Worm (Caenorhabditis elegans) whole organism, L2 larva: ENCODE measurements around the gene mog-2.

Experiments used
- C34F6.9 ChIP-seq: fragments of 150-350 bp; optimal IDR thresholded peaks from 2 replicates; lab custom pipeline; 2014; ENCODE audit warnings: missing biosample characterization, missing genetic modification characterization
- F13H6.1 ChIP-seq: sonication (generic microtip); optimal IDR thresholded peaks from 2 replicates; lab custom pipeline; 2016; ENCODE audit warnings: missing genetic modification characterization, missing compliant biosample characterization
- R02D3.7 ChIP-seq: fragments of 150-350 bp; optimal IDR thresholded peaks from 2 replicates; lab custom pipeline; 2014; ENCODE audit warnings: missing biosample characterization, missing genetic modification characterization
- alr-1 ChIP-seq: fragments of 150-350 bp; optimal IDR thresholded peaks from 2 replicates; lab custom pipeline; 2014; ENCODE audit warnings: missing biosample characterization, missing genetic modification characterization
- aly-2 ChIP-seq: fragments of 150-350 bp; optimal IDR thresholded peaks from 2 replicates; lab custom pipeline; 2014; ENCODE audit warnings: missing biosample characterization, missing genetic modification characterization
- ama-1 ChIP-seq: fragments of 150-350 bp; optimal IDR thresholded peaks from 2 replicates; lab custom pipeline; 2018; ENCODE audit warnings: inconsistent platforms
- blmp-1 ChIP-seq: sonication (generic microtip); optimal IDR thresholded peaks from 2 replicates; lab custom pipeline; 2017; ENCODE audit warnings: missing genetic modification characterization, mild to moderate bottlenecking, missing compliant biosample characterization, antibody characterized with exemption, moderate library complexity; ENCODE audit not compliant: insufficient read depth
- ceh-16 ChIP-seq: fragments of 150-350 bp; optimal IDR thresholded peaks from 2 replicates; lab custom pipeline; 2014; ENCODE audit warnings: missing biosample characterization, missing genetic modification characterization
- ceh-82 ChIP-seq: fragments of 150-350 bp; optimal IDR thresholded peaks from 2 replicates; lab custom pipeline; 2014; ENCODE audit warnings: missing biosample characterization, missing genetic modification characterization
- crh-2 ChIP-seq: sonication (generic microtip); optimal IDR thresholded peaks from 2 replicates; lab custom pipeline; 2017; ENCODE audit warnings: missing biosample characterization, missing genetic modification characterization
- dmd-4 ChIP-seq: sonication (generic microtip); optimal IDR thresholded peaks from 2 replicates; lab custom pipeline; 2017; ENCODE audit warnings: missing biosample characterization, missing genetic modification characterization
- egl-27 ChIP-seq: sonication (generic microtip); optimal IDR thresholded peaks from 3 replicates; lab custom pipeline; 2017; ENCODE audit warnings: missing biosample characterization, missing genetic modification reagents, missing genetic modification characterization
- fos-1 ChIP-seq: fragments of 150-350 bp; optimal IDR thresholded peaks from 2 replicates; lab custom pipeline; 2014; ENCODE audit warnings: missing biosample characterization, missing genetic modification characterization
- lin-11 ChIP-seq: fragments of 150-350 bp; sonication (generic microtip); optimal IDR thresholded peaks from 2 replicates; lab custom pipeline; 2014; ENCODE audit warnings: missing biosample characterization, missing genetic modification characterization, inconsistent platforms, mixed read lengths
- lin-13 ChIP-seq: fragments of 150-350 bp; optimal IDR thresholded peaks from 2 replicates; lab custom pipeline; 2014; ENCODE audit warnings: missing biosample characterization, missing genetic modification reagents, missing genetic modification characterization
- lin-39 ChIP-seq: fragments of 150-350 bp; optimal IDR thresholded peaks from 2 replicates; lab custom pipeline; 2014; ENCODE audit warnings: missing biosample characterization, missing genetic modification reagents, missing genetic modification characterization
- lsy-2 ChIP-seq, 2 experiments: fragments of 150-350 bp in 1 of 2; sonication (generic microtip) in 1 of 2; optimal IDR thresholded peaks; 2 replicates each; lab custom pipeline; 2014 to 2017; ENCODE audit warnings: missing biosample characterization in 2 of 2, missing genetic modification characterization in 2 of 2
- mab-5 ChIP-seq: fragments of 150-350 bp; optimal IDR thresholded peaks from 2 replicates; lab custom pipeline; 2014; ENCODE audit warnings: missing biosample characterization, missing genetic modification characterization
- mbf-1 ChIP-seq: sonication (generic microtip); optimal IDR thresholded peaks from 2 replicates; lab custom pipeline; 2017; ENCODE audit warnings: missing biosample characterization, missing genetic modification characterization
- mdl-1 ChIP-seq, 2 experiments: fragments of 150-350 bp in 1 of 2; sonication (generic microtip) in 1 of 2; optimal IDR thresholded peaks; 2 replicates each; lab custom pipeline; 2017; ENCODE audit warnings: missing biosample characterization in 2 of 2, missing genetic modification characterization in 2 of 2
- nhr-11 ChIP-seq: fragments of 150-350 bp; optimal IDR thresholded peaks from 2 replicates; lab custom pipeline; 2014; ENCODE audit warnings: missing biosample characterization, missing genetic modification characterization
- nhr-21 ChIP-seq: fragments of 150-350 bp; optimal IDR thresholded peaks from 2 replicates; lab custom pipeline; 2014; ENCODE audit warnings: missing biosample characterization, missing genetic modification characterization
- nhr-23 ChIP-seq: fragments of 150-350 bp; optimal IDR thresholded peaks from 2 replicates; lab custom pipeline; 2014; ENCODE audit warnings: missing biosample characterization, missing genetic modification reagents, missing genetic modification characterization
- nhr-237 ChIP-seq: fragments of 150-350 bp; optimal IDR thresholded peaks from 2 replicates; lab custom pipeline; 2014; ENCODE audit warnings: missing biosample characterization, missing genetic modification characterization
- nhr-25 ChIP-seq: fragments of 150-350 bp; sonication (generic microtip); optimal IDR thresholded peaks from 3 replicates; lab custom pipeline; 2014; ENCODE audit warnings: missing biosample characterization, missing genetic modification characterization
- nhr-6 ChIP-seq: fragments of 150-350 bp; optimal IDR thresholded peaks from 2 replicates; lab custom pipeline; 2014; ENCODE audit warnings: missing biosample characterization, missing genetic modification characterization
- peb-1 ChIP-seq: fragments of 150-350 bp; optimal IDR thresholded peaks from 2 replicates; lab custom pipeline; 2014; ENCODE audit warnings: missing biosample characterization, missing genetic modification characterization
- sem-4 ChIP-seq: fragments of 150-350 bp; optimal IDR thresholded peaks from 2 replicates; lab custom pipeline; 2014; ENCODE audit warnings: missing biosample characterization, missing genetic modification reagents, missing genetic modification characterization
- skn-1 ChIP-seq: sonication (generic microtip); optimal IDR thresholded peaks from 2 replicates; lab custom pipeline; 2017; ENCODE audit warnings: missing biosample characterization, missing genetic modification characterization
- sma-3 ChIP-seq: sonication (generic microtip); optimal IDR thresholded peaks from 2 replicates; lab custom pipeline; 2016; ENCODE audit warnings: missing genetic modification reagents, missing genetic modification characterization, missing compliant biosample characterization
- sma-9 ChIP-seq, 2 experiments: fragments of 150-350 bp in 1 of 2; sonication (generic microtip) in 1 of 2; optimal IDR thresholded peaks; 2 replicates each; lab custom pipeline; 2014 to 2016; ENCODE audit warnings: missing genetic modification characterization in 2 of 2, mild to moderate bottlenecking in 1 of 2, missing biosample characterization in 1 of 2, missing compliant biosample characterization in 1 of 2, missing genetic modification reagents in 1 of 2, moderate library complexity in 1 of 2
- unc-39 ChIP-seq: fragments of 150-350 bp; optimal IDR thresholded peaks from 2 replicates; lab custom pipeline; 2014; ENCODE audit warnings: missing biosample characterization, missing genetic modification characterization
- unc-55 ChIP-seq: fragments of 150-350 bp; sonication (generic microtip); optimal IDR thresholded peaks from 3 replicates; lab custom pipeline; 2014; ENCODE audit warnings: missing biosample characterization, missing genetic modification reagents, missing genetic modification characterization
- unc-62 ChIP-seq: fragments of 150-350 bp; optimal IDR thresholded peaks from 2 replicates; lab custom pipeline; 2014; ENCODE audit warnings: missing biosample characterization, missing genetic modification reagents, missing genetic modification characterization
- zag-1 ChIP-seq: fragments of 150-350 bp; optimal IDR thresholded peaks from 2 replicates; lab custom pipeline; 2014; ENCODE audit warnings: missing biosample characterization, missing genetic modification characterization
- ztf-1 ChIP-seq: fragments of 200-800 bp; sonication (Bioruptor generic); conservative IDR thresholded peaks from 2 replicates; pipeline ENCODE4 v1.3.6; 2022; ENCODE audit warnings: missing genetic modification characterization, missing compliant biosample characterization
- ztf-11 ChIP-seq: sonication (generic microtip); optimal IDR thresholded peaks from 2 replicates; lab custom pipeline; 2017; ENCODE audit warnings: missing biosample characterization, missing genetic modification characterization
- ztf-4 ChIP-seq: fragments of 150-350 bp; optimal IDR thresholded peaks from 2 replicates; lab custom pipeline; 2014; ENCODE audit warnings: missing biosample characterization, missing genetic modification characterization

Gene mog-2

DNA sequence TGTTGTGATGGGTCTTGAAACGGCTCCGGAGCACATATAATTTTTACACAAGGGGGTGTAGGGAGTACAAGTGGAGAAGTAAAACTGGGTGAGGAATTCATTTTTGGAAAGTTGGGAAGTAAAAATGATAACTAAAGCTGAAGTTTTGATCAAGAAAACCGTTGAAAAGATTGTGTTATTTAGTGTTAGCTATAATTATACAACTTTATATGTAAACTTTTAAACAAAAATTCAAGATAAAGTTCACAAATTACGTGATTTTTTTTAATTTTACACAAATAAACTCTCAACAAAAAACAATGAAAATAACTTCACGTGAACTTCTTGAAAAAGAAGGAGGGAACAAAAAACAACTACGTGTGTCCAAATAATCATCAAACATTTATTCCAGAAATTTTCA lies 31.1 kb downstream of the mog-2 start, which contains the start of the genes H20J04.7 and H20J04.1:
Gene H20J04.7 (minus strand): TSS at position 101 of the 400 bp plus-strand sequence.
Gene H20J04.1 (plus strand): TSS at position 397 of the 400 bp plus-strand sequence.
- TF ChIP-seq nhr-23 (tag; lab: Kevin White, UChicago) = no peak

DNA sequence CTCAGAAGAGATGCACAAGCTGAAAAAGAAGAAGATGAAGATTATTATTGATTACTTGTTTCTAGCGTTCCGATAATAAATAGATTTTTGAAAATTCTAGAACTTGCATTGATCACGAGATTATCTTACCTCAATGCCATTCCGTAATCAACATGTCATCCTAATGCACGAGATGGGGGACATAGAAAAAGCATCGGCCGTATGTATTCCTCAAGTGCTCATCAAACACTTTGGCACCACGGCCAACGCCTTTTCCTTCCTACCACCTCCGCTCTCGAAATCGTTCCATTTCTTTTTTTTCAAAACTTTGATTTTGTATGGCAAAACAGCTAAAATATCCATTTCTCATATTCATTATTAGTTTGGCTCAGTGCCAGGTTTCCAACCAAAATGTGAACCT lies 34.6 kb downstream of the mog-2 start, which contains the start of gene lat-2:
Gene lat-2 (plus strand): TSS at position 301 of the 400 bp plus-strand sequence.
- TF ChIP-seq alr-1 (tag; lab: Kevin White, UChicago) = no peak

DNA sequence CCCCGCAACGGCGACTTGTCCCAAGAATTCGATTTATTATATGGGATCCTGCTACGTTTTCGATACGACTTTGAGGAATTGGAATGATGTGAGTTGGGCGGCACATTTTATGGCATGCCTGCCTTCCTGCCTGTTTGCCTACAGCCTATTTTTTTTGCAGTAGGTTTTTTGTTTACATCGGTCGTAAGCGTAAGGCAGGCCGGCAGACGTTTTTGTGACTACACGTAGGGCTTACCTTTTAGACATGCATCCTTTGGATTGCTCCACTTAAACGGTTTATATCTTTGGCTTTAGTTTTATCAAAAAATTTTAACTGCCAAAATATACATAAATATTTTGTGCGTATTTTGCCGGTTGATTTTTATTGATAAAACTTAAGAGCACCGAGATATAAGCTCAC lies 35.1 kb downstream of the mog-2 start:
- TF ChIP-seq ama-1 (lab: Kevin White, UChicago) (no peak), ceh-82 (no peak), zag-1 (tag; lab: Kevin White, UChicago) (no peak), blmp-1 (tag; lab: Kevin White, UChicago) (no peak), sma-3 (GFP tag; lab: Kevin White, UChicago) (no peak), sem-4 (tag; lab: Kevin White, UChicago) (no peak), lsy-2 (tag; optimal IDR thresholded peaks at IDR 0.05; lab: Kevin White, UChicago) (no peak), egl-27 (tag; lab: Kevin White, UChicago) (no peak), nhr-237 (tag; lab: Kevin White, UChicago) (no peak), C34F6.9 (tag; lab: Kevin White, UChicago) (no peak), ztf-4 (tag; lab: Kevin White, UChicago) (no peak), alr-1 (tag; lab: Kevin White, UChicago) (no peak), peb-1 (tag; lab: Kevin White, UChicago) (no peak), mdl-1 (tag; optimal IDR thresholded peaks at IDR 0.05; lab: Kevin White, UChicago) (no peak), nhr-11 (tag; lab: Kevin White, UChicago) (no peak), R02D3.7 (tag; lab: Kevin White, UChicago) (no peak), nhr-21 (tag; lab: Kevin White, UChicago) (no peak), ztf-1 (GFP tag; lab: Robert Waterston, UW) (no peak), ceh-16 (tag; lab: Kevin White, UChicago) (no peak)

DNA sequence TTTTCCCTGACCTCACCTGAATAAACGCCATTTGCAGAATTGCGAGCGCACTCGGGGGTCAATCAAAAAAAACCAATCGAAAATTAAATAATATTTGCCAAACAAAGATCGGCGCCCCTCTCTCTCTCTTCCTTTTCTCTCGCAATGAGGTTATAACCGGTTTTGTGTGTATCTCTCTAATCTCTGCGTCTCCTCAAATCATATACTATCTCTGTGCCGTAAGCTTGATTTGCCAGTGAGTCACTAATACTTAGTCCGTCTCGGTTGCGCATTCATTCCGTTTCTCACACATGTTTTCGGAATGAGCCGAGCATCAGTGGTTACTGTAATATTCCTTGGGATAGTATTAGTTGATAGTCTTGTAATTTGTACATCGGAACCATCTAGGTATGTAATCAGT lies 37.9 kb downstream of the mog-2 start:
- no peak for TF ChIP-seq lin-39 (tag; lab: Kevin White, UChicago)
- no peak for TF ChIP-seq unc-39 (tag; lab: Kevin White, UChicago)
- TF ChIP-seq fos-1 (tag; lab: Kevin White, UChicago) = peak; percentile 37
- TF ChIP-seq sma-3 (GFP tag; lab: Kevin White, UChicago) = peak; percentile 25
- no peak for TF ChIP-seq ama-1 (lab: Kevin White, UChicago)
- no peak for TF ChIP-seq dmd-4
- no peak for TF ChIP-seq ztf-1 (GFP tag; lab: Robert Waterston, UW)
- TF ChIP-seq F13H6.1 = peak; percentile 41

DNA sequence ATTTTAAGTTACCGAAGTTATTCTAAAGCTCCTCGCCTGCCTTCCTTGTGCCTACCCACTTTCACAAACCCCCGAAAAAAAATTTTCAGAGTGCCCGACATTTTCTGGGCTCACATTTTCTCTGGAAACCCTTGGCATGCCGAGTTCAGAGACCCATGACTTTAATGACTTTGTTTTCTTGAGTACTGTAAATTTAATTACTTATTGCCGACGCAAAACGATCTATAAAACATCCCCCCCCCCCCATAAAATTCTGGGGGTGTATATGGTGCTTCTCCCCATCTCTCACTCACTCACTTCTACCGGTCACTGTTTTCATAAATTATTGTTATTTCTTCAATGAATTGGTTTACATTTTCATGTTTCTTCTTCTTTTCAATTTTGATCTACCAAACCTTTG lies 43.8 kb downstream of the mog-2 start, which contains the start of gene try-9:
Gene try-9 (plus strand): TSS at position 301 of the 400 bp plus-strand sequence.
- no peak for TF ChIP-seq mab-5 (tag; lab: Kevin White, UChicago)
- no peak for TF ChIP-seq sma-9 (GFP tag; optimal IDR thresholded peaks at IDR 0.05; lab: Kevin White, UChicago)
- TF ChIP-seq sma-9 (tag; optimal IDR thresholded peaks at IDR 0.05; lab: Kevin White, UChicago) = no peak
- no peak for TF ChIP-seq fos-1 (tag; lab: Kevin White, UChicago)
- no peak for TF ChIP-seq ceh-82
- TF ChIP-seq ztf-1 (GFP tag; lab: Robert Waterston, UW) = no peak
- no peak for TF ChIP-seq aly-2 (tag; lab: Kevin White, UChicago)
- TF ChIP-seq skn-1 = no peak
- TF ChIP-seq unc-62 (GFP tag; lab: Kevin White, UChicago) = no peak
- TF ChIP-seq unc-39 (tag; lab: Kevin White, UChicago) = no peak
- TF ChIP-seq unc-55 = no peak
- TF ChIP-seq nhr-6 (tag; lab: Kevin White, UChicago) = no peak
- TF ChIP-seq lin-13 = no peak
- no peak for TF ChIP-seq crh-2 (tag; lab: Kevin White, UChicago)
- TF ChIP-seq sem-4 (tag; lab: Kevin White, UChicago) = no peak
- no peak for TF ChIP-seq nhr-25 (tag; lab: Kevin White, UChicago)
- TF ChIP-seq nhr-237 (tag; lab: Kevin White, UChicago) = no peak
- no peak for TF ChIP-seq lin-11 (tag; lab: Kevin White, UChicago)
- TF ChIP-seq mbf-1 (tag; lab: Kevin White, UChicago) = no peak
- no peak for TF ChIP-seq mdl-1 (tag; optimal IDR thresholded peaks at IDR 0.05; lab: Kevin White, UChicago)
- TF ChIP-seq ztf-11 = no peak
- TF ChIP-seq, all 48 proteins: peak for 0
